Worm (Caenorhabditis elegans) whole organism, L3 larva: ENCODE results near the gene Y75B12A.2.

ENCODE experiments used
- ZK546.5 ChIP-seq: sonication (generic microtip); optimal IDR thresholded peaks from 2 replicates; lab custom pipeline; 2017; ENCODE audit warnings: missing biosample characterization, missing genetic modification characterization
- ama-1 ChIP-seq: fragments of 150-350 bp; optimal IDR thresholded peaks from 2 replicates; lab custom pipeline; 2018
- ceh-82 ChIP-seq: fragments of 150-350 bp; optimal IDR thresholded peaks from 2 replicates; lab custom pipeline; 2014; ENCODE audit warnings: missing biosample characterization, missing genetic modification characterization
- egl-5 ChIP-seq: fragments of 150-350 bp; optimal IDR thresholded peaks from 2 replicates; lab custom pipeline; 2017; ENCODE audit warnings: missing biosample characterization, missing genetic modification reagents, missing genetic modification characterization, inconsistent platforms
- elt-1 ChIP-seq: fragments of 150-350 bp; optimal IDR thresholded peaks from 2 replicates; lab custom pipeline; 2014; ENCODE audit warnings: missing biosample characterization, missing genetic modification characterization
- nhr-11 ChIP-seq: fragments of 150-350 bp; optimal IDR thresholded peaks from 2 replicates; lab custom pipeline; 2014; ENCODE audit warnings: missing biosample characterization, missing genetic modification characterization
- nhr-23 ChIP-seq: fragments of 150-350 bp; optimal IDR thresholded peaks from 2 replicates; lab custom pipeline; 2014; ENCODE audit warnings: missing biosample characterization, missing genetic modification reagents, missing genetic modification characterization
- nhr-43 ChIP-seq: sonication (generic microtip); optimal IDR thresholded peaks from 2 replicates; lab custom pipeline; 2016; ENCODE audit warnings: mild to moderate bottlenecking, missing genetic modification characterization, missing compliant biosample characterization; ENCODE audit not compliant: poor library complexity, severe bottlenecking
- nhr-76 ChIP-seq: fragments of 150-350 bp; sonication (generic microtip); optimal IDR thresholded peaks from 5 replicates; lab custom pipeline; 2014; ENCODE audit warnings: missing biosample characterization, missing genetic modification characterization
- pqm-1 ChIP-seq: fragments of 150-350 bp; optimal IDR thresholded peaks from 2 replicates; lab custom pipeline; 2017; ENCODE audit warnings: missing biosample characterization, missing genetic modification characterization, inconsistent platforms
- skn-1 ChIP-seq: fragments of 150-350 bp; optimal IDR thresholded peaks from 2 replicates; lab custom pipeline; 2014; ENCODE audit warnings: missing biosample characterization, missing genetic modification characterization
- unc-39 ChIP-seq: sonication (generic microtip); optimal IDR thresholded peaks from 4 replicates; lab custom pipeline; 2017; ENCODE audit warnings: missing biosample characterization, missing genetic modification characterization

DNA sequence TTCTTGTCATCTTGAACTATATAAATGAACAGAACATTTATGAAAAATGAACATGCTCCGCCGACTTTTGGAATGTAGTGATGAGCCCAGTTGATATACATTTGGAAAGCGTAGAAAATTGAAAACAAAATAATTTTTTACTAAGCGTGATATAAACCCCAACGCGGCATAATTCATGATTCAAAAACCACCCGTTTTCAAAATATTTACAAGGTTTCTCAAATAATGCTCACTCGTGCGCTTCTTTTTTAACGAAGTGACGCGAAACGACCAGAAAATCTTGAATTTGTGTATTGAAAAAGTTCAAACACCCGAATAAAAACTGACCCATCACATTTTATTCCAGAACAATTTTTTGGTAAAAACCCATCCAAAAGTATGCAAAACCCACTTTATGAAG is 18.1 kb downstream of the Y75B12A.2 start, which contains the start of gene srj-27:
- TF ChIP-seq elt-1 (tag; lab: Kevin White, UChicago) (no peak), nhr-11 (no peak), skn-1 (no peak), nhr-76 (tag; lab: Kevin White, UChicago) (no peak), ceh-82 (tag; lab: Kevin White, UChicago) (no peak), pqm-1 (tag; lab: Kevin White, UChicago) (no peak), nhr-23 (no peak), ZK546.5 (tag; lab: Kevin White, UChicago) (no peak), ama-1 (lab: Kevin White, UChicago) (no peak), unc-39 (tag; lab: Kevin White, UChicago) (no peak), nhr-43 (no peak), egl-5 (no peak)
